Fruit fly (Drosophila melanogaster) whole organism, embryonic: ENCODE data around the gene CG9222.

Source experiments
- Abd-B ChIP-seq: fragments of 200-800 bp; sonication (Bioruptor generic); optimal IDR thresholded peaks from 2 replicates; lab custom pipeline; 2018; ENCODE audit warnings: missing biosample characterization, mild to moderate bottlenecking, missing genetic modification characterization, moderate library complexity
- Ada2b ChIP-seq: fragments of 200-800 bp; sonication (Bioruptor generic); IDR thresholded peaks from 2 replicates; pipeline ENCODE4 v1.3.6; 2022; ENCODE audit warnings: missing biosample characterization, missing genetic modification characterization
- CG10543 ChIP-seq: fragments of 200-800 bp; sonication (Bioruptor generic); optimal IDR thresholded peaks from 3 replicates; lab custom pipeline; 2017; ENCODE audit warnings: missing biosample characterization, mild to moderate bottlenecking, missing genetic modification characterization, moderate library complexity
- CG10565 ChIP-seq: fragments of 200-800 bp; sonication (Bioruptor generic); optimal IDR thresholded peaks from 3 replicates; lab custom pipeline; 2016; ENCODE audit warnings: missing biosample characterization, mild to moderate bottlenecking, missing genetic modification characterization
- CG12391 ChIP-seq: fragments of 200-800 bp; sonication (Bioruptor generic); optimal IDR thresholded peaks from 3 replicates; lab custom pipeline; 2018; ENCODE audit warnings: missing biosample characterization, mild to moderate bottlenecking, missing genetic modification characterization, moderate library complexity
- CG13287 ChIP-seq: fragments of 200-800 bp; sonication (Bioruptor generic); IDR thresholded peaks from 2 replicates; pipeline ENCODE4 v1.3.6; 2022; ENCODE audit warnings: missing biosample characterization, missing genetic modification characterization; ENCODE audit not compliant: partially characterized antibody
- CG13894 ChIP-seq: fragments of 200-800 bp; sonication (Bioruptor generic); optimal IDR thresholded peaks from 3 replicates; lab custom pipeline; 2018; ENCODE audit warnings: missing biosample characterization, mild to moderate bottlenecking, missing genetic modification characterization, moderate library complexity
- CG14965 ChIP-seq: fragments of 200-800 bp; sonication (Bioruptor generic); optimal IDR thresholded peaks from 2 replicates; lab custom pipeline; 2016; ENCODE audit warnings: missing biosample characterization, missing genetic modification characterization, borderline replicate concordance
- CG16779 ChIP-seq: fragments of 200-800 bp; sonication (Bioruptor generic); IDR thresholded peaks from 2 replicates; pipeline ENCODE4 v1.3.6; 2022; ENCODE audit warnings: missing biosample characterization, missing genetic modification characterization
- CG17385 ChIP-seq: fragments of 200-800 bp; sonication (Bioruptor generic); optimal IDR thresholded peaks from 3 replicates; lab custom pipeline; 2018; ENCODE audit warnings: missing biosample characterization, mild to moderate bottlenecking, missing genetic modification characterization
- CG1832 ChIP-seq: fragments of 200-800 bp; sonication (Bioruptor generic); optimal IDR thresholded peaks from 2 replicates; lab custom pipeline; 2017; ENCODE audit warnings: missing biosample characterization, mild to moderate bottlenecking, missing genetic modification characterization, inconsistent platforms
- CG18476 ChIP-seq: fragments of 200-800 bp; sonication (Bioruptor generic); optimal IDR thresholded peaks from 2 replicates; lab custom pipeline; 2016; ENCODE audit warnings: missing biosample characterization, mild to moderate bottlenecking, missing genetic modification characterization
- CG18764 ChIP-seq: fragments of 200-800 bp; sonication (Bioruptor generic); optimal IDR thresholded peaks from 3 replicates; lab custom pipeline; 2016; ENCODE audit warnings: missing biosample characterization, missing genetic modification characterization
- CG2116 ChIP-seq: fragments of 200-800 bp; sonication (Bioruptor generic); optimal IDR thresholded peaks from 3 replicates; lab custom pipeline; 2018; ENCODE audit warnings: missing biosample characterization, mild to moderate bottlenecking, missing genetic modification characterization
- CG2875 ChIP-seq: fragments of 200-800 bp; sonication (Bioruptor generic); optimal IDR thresholded peaks from 2 replicates; lab custom pipeline; 2017; ENCODE audit warnings: missing biosample characterization, mild to moderate bottlenecking, missing genetic modification characterization, missing genetic modification reagents
- CG3838 ChIP-seq: fragments of 200-800 bp; sonication (Bioruptor generic); optimal IDR thresholded peaks from 3 replicates; lab custom pipeline; 2016; ENCODE audit warnings: missing biosample characterization, missing genetic modification characterization
- CG3847 ChIP-seq: fragments of 200-800 bp; sonication (Bioruptor generic); IDR thresholded peaks from 2 replicates; pipeline ENCODE4 v1.3.6; 2022; ENCODE audit warnings: missing biosample characterization, missing genetic modification characterization
- CG4328 ChIP-seq: fragments of 200-800 bp; sonication (Bioruptor generic); optimal IDR thresholded peaks from 3 replicates; lab custom pipeline; 2017; ENCODE audit warnings: missing biosample characterization, missing genetic modification reagents, missing genetic modification characterization
- CG6765 ChIP-seq: fragments of 200-800 bp; sonication (Bioruptor generic); optimal IDR thresholded peaks from 3 replicates; lab custom pipeline; 2017; ENCODE audit warnings: missing biosample characterization, mild to moderate bottlenecking, missing genetic modification characterization
- CG8290 ChIP-seq, 3 experiments: fragments of 200-800 bp; sonication (Bioruptor generic); optimal IDR thresholded peaks; 2 replicates each; lab custom pipeline; 2016 to 2019; ENCODE audit warnings: missing biosample characterization in 3 of 3, missing genetic modification characterization in 3 of 3, mild to moderate bottlenecking in 2 of 3, moderate library complexity in 1 of 3
- CG8478 ChIP-seq: fragments of >200 bp; optimal IDR thresholded peaks from 2 replicates; lab custom pipeline; 2018
- CG9437 ChIP-seq: fragments of 200-800 bp; sonication (Bioruptor generic); optimal IDR thresholded peaks from 2 replicates; lab custom pipeline; 2018; ENCODE audit warnings: missing biosample characterization, mild to moderate bottlenecking, missing genetic modification characterization
- CG9876 ChIP-seq: fragments of 200-800 bp; sonication (Bioruptor generic); optimal IDR thresholded peaks from 2 replicates; lab custom pipeline; 2016; ENCODE audit warnings: missing biosample characterization, missing genetic modification characterization
- Dad ChIP-seq: fragments of 200-800 bp; sonication (Bioruptor generic); optimal IDR thresholded peaks from 3 replicates; lab custom pipeline; 2016; ENCODE audit warnings: missing biosample characterization, missing genetic modification characterization
- Fer1 ChIP-seq: fragments of 200-800 bp; sonication (Bioruptor generic); optimal IDR thresholded peaks from 2 replicates; lab custom pipeline; 2017; ENCODE audit warnings: missing biosample characterization, mild to moderate bottlenecking, missing genetic modification characterization
- HHEX ChIP-seq: fragments of 200-800 bp; sonication (Bioruptor generic); optimal IDR thresholded peaks from 3 replicates; lab custom pipeline; 2017; ENCODE audit warnings: missing biosample characterization, mild to moderate bottlenecking, missing genetic modification characterization, missing genetic modification reagents
- HLH54F ChIP-seq: fragments of 200-800 bp; sonication (Bioruptor generic); optimal IDR thresholded peaks from 3 replicates; lab custom pipeline; 2016; ENCODE audit warnings: missing biosample characterization, missing genetic modification characterization
- Hey ChIP-seq: fragments of 200-800 bp; sonication (Bioruptor generic); optimal IDR thresholded peaks from 3 replicates; lab custom pipeline; 2018; ENCODE audit warnings: missing biosample characterization, mild to moderate bottlenecking, missing genetic modification characterization
- Kr ChIP-seq: fragments of 200-800 bp; sonication (Bioruptor generic); optimal IDR thresholded peaks from 2 replicates; lab custom pipeline; 2017; ENCODE audit warnings: missing biosample characterization, mild to moderate bottlenecking, missing genetic modification characterization
- Mrtf ChIP-seq: fragments of 200-800 bp; sonication (Bioruptor generic); IDR thresholded peaks from 3 replicates; pipeline ENCODE4 v1.3.6; 2022; ENCODE audit warnings: missing biosample characterization, missing genetic modification characterization
- NC2α ChIP-seq: fragments of 200-800 bp; sonication (Bioruptor generic); optimal IDR thresholded peaks from 2 replicates; lab custom pipeline; 2016; ENCODE audit warnings: missing biosample characterization, missing genetic modification characterization
- NK7.1 ChIP-seq: fragments of 200-800 bp; sonication (Bioruptor generic); optimal IDR thresholded peaks from 3 replicates; lab custom pipeline; 2016; ENCODE audit warnings: missing biosample characterization, missing genetic modification characterization
- Rfx ChIP-seq: fragments of 200-800 bp; sonication (Bioruptor generic); IDR thresholded peaks from 2 replicates; pipeline ENCODE4 v1.3.6; 2022; ENCODE audit warnings: missing biosample characterization, missing genetic modification characterization
- Scr ChIP-seq: fragments of 200-800 bp; sonication (Bioruptor generic); IDR thresholded peaks from 2 replicates; pipeline ENCODE4 v1.3.6; 2022; ENCODE audit warnings: missing biosample characterization, missing genetic modification characterization; ENCODE audit not compliant: partially characterized antibody
- Sin3A ChIP-seq: fragments of >200 bp; optimal IDR thresholded peaks from 2 replicates; lab custom pipeline; 2018
- Trl ChIP-seq, 3 experiments: fragments of >200 bp in 2 of 3; fragments of 200-800 bp in 1 of 3; sonication (Bioruptor generic) in 1 of 3; optimal IDR thresholded peaks; 2 replicates in 1 of 3; 3 replicates in 2 of 3; lab custom pipeline; 2016 to 2017; ENCODE audit warnings: missing biosample characterization in 1 of 3, missing genetic modification characterization in 1 of 3
- cas ChIP-seq: fragments of 200-800 bp; sonication (Bioruptor generic); IDR thresholded peaks from 2 replicates; pipeline ENCODE4 v1.3.6; 2022; ENCODE audit warnings: missing biosample characterization, missing genetic modification characterization
- fd102C ChIP-seq: fragments of 200-800 bp; sonication (Bioruptor generic); optimal IDR thresholded peaks from 2 replicates; lab custom pipeline; 2018; ENCODE audit warnings: missing biosample characterization, mild to moderate bottlenecking, missing genetic modification characterization, moderate library complexity
- her ChIP-seq: fragments of 200-800 bp; sonication (Bioruptor generic); optimal IDR thresholded peaks from 2 replicates; lab custom pipeline; 2016; ENCODE audit warnings: missing biosample characterization, missing genetic modification characterization
- jigr1 ChIP-seq: fragments of 200-800 bp; sonication (Bioruptor generic); IDR thresholded peaks from 3 replicates; pipeline ENCODE4 v1.3.6; 2022; ENCODE audit warnings: missing biosample characterization, missing genetic modification characterization
- odd ChIP-seq: fragments of 200-800 bp; sonication (Bioruptor generic); optimal IDR thresholded peaks from 2 replicates; lab custom pipeline; 2017; ENCODE audit warnings: missing biosample characterization, mild to moderate bottlenecking, missing genetic modification characterization
- pb ChIP-seq: fragments of 200-800 bp; sonication (Bioruptor generic); optimal IDR thresholded peaks from 3 replicates; lab custom pipeline; 2016; ENCODE audit warnings: missing biosample characterization, missing genetic modification characterization
- pita ChIP-seq: fragments of 200-800 bp; sonication (Bioruptor generic); optimal IDR thresholded peaks from 2 replicates; lab custom pipeline; 2017; ENCODE audit warnings: missing biosample characterization, mild to moderate bottlenecking, missing genetic modification characterization
- pros ChIP-seq: fragments of 200-800 bp; sonication (Bioruptor generic); optimal IDR thresholded peaks from 3 replicates; lab custom pipeline; 2019; ENCODE audit warnings: missing biosample characterization, mild to moderate bottlenecking, missing genetic modification characterization, moderate library complexity
- psq ChIP-seq: fragments of 200-800 bp; sonication (Bioruptor generic); optimal IDR thresholded peaks from 2 replicates; lab custom pipeline; 2017; ENCODE audit warnings: missing biosample characterization, missing genetic modification characterization
- slou ChIP-seq: fragments of 200-800 bp; sonication (Bioruptor generic); optimal IDR thresholded peaks from 3 replicates; lab custom pipeline; 2016; ENCODE audit warnings: missing biosample characterization, missing genetic modification characterization
- slp2 ChIP-seq: fragments of 200-800 bp; sonication (Bioruptor generic); optimal IDR thresholded peaks from 2 replicates; lab custom pipeline; 2016; ENCODE audit warnings: missing biosample characterization, missing genetic modification characterization
- so ChIP-seq: fragments of 200-800 bp; sonication (Bioruptor generic); IDR thresholded peaks from 3 replicates; pipeline ENCODE4 v1.3.6; 2022; ENCODE audit warnings: missing biosample characterization, missing genetic modification characterization
- sqz ChIP-seq: fragments of 200-800 bp; sonication (Bioruptor generic); optimal IDR thresholded peaks from 3 replicates; lab custom pipeline; 2018; ENCODE audit warnings: missing biosample characterization, mild to moderate bottlenecking, missing genetic modification characterization
- stwl ChIP-seq: fragments of 200-800 bp; sonication (Bioruptor generic); optimal IDR thresholded peaks from 3 replicates; lab custom pipeline; 2018; ENCODE audit warnings: missing biosample characterization, mild to moderate bottlenecking, missing genetic modification characterization, moderate library complexity
- unpg ChIP-seq: fragments of 200-800 bp; sonication (Bioruptor generic); optimal IDR thresholded peaks from 3 replicates; lab custom pipeline; 2018; ENCODE audit warnings: missing biosample characterization, mild to moderate bottlenecking, missing genetic modification characterization, moderate library complexity

Gene CG9222

DNA sequence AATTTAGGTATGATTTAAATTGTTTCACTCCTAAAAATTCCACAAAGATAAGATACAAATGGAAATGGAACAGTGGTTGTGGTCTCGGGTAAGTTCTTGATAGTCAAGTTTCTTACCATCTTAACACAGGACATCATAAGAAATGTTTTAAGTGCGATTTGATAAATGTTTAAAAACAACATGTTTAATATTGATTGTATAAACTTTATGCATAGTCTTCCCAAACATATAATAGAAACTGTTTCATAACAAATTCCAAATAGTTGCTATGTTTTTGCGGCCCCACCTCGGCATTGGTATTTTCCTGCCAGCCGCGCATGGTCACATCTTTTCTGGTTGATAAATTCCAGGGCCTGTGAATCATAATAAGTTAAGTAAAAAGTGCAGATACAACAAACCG lies 6.0 kb upstream of the CG9222 start, which contains the start of gene Arpc4 (continued):
- TF ChIP-seq CG13894 (tag; lab: Kevin White, UChicago) (no peak), HHEX (no peak), stwl (peak; percentile 83), CG9437 (no peak), Sin3A (peak; percentile 26), cas (GFP tag; lab: Robert Waterston, UW) (peak; percentile 48; the same call in 1 of the 2 replicates), pros (GFP tag; lab: Kevin White, UChicago) (no peak), unpg (no peak), slp2 (GFP tag; lab: Kevin White, UChicago) (no peak), pb (no peak), Ada2b (GFP tag; lab: Robert Waterston, UW) (peak; percentile 84), Hey (tag; lab: Kevin White, UChicago) (no peak), CG1832 (no peak), CG2116 (peak; percentile 65), CG14965 (GFP tag; lab: Kevin White, UChicago) (no peak), CG3847 (GFP tag; lab: Robert Waterston, UW) (peak; percentile 68), Rfx (GFP tag; lab: Robert Waterston, UW) (peak; percentile 82), CG3838 (GFP tag; lab: Kevin White, UChicago) (no peak), HLH54F (GFP tag; lab: Kevin White, UChicago) (peak; percentile 61), NC2α (GFP tag; lab: Kevin White, UChicago) (no peak), CG18476 (no peak), CG18764 (peak; percentile 17), psq (GFP tag; lab: Kevin White, UChicago) (no peak), jigr1 (peak; percentile 46; the same call in 1 of the 3 replicates), CG10565 (GFP tag; lab: Kevin White, UChicago) (no peak), CG17385 (GFP tag; lab: Kevin White, UChicago) (peak; percentile 4), CG10543 (no peak), CG16779 (GFP tag; lab: Robert Waterston, UW) (no peak), CG12391 (tag; lab: Kevin White, UChicago) (peak; percentile 75), CG2875 (GFP tag; lab: Kevin White, UChicago) (no peak), so (GFP tag; lab: Robert Waterston, UW) (no peak), odd (GFP tag; lab: Kevin White, UChicago) (no peak), fd102C (GFP tag; lab: Kevin White, UChicago) (no peak), Fer1 (GFP tag; lab: Kevin White, UChicago) (no peak), CG13287 (GFP tag; lab: Robert Waterston, UW) (no peak), Kr (GFP tag; lab: Kevin White, UChicago) (no peak), Dad (GFP tag; lab: Kevin White, UChicago) (peak; percentile 7), NK7.1 (no peak), sqz (GFP tag; lab: Kevin White, UChicago) (no peak), Mrtf (GFP tag; lab: Robert Waterston, UW) (peak; percentile 59; the same call in 1 of the 3 replicates), CG6765 (no peak), Abd-B (GFP tag; lab: Kevin White, UChicago) (peak; percentile 15), CG8478 (lab: Kevin White, UChicago) (no peak), Scr (GFP tag; lab: Robert Waterston, UW) (no peak), slou (GFP tag; lab: Kevin White, UChicago) (peak; percentile 8), CG9876 (GFP tag; lab: Kevin White, UChicago) (peak; percentile 13), pita (GFP tag; lab: Kevin White, UChicago) (peak; percentile 59), CG4328 (GFP tag; lab: Kevin White, UChicago) (no peak), CG8290 (GFP tag; optimal IDR thresholded peaks at IDR 0.05; lab: Kevin White, UChicago) (peak; percentile 21), CG8290 (tag; optimal IDR thresholded peaks at IDR 0.05; lab: Kevin White, UChicago) (no peak), her (GFP tag; lab: Kevin White, UChicago) (peak; percentile 22), Trl (optimal IDR thresholded peaks at IDR 0.05; lab: Kevin White, UChicago) (no peak), Trl (GFP tag; optimal IDR thresholded peaks at IDR 0.05; lab: Kevin White, UChicago) (peak; percentile 54)
